Fruit fly (Drosophila melanogaster) whole organism, prepupa: ENCODE measurements around the gene CG11596.
A peak's percentile ranks its signal among the peaks of the same experiment; 100 is the strongest.

Experiments
- Blimp-1 ChIP-seq: fragments of 200-800 bp; sonication (Bioruptor generic); optimal IDR thresholded peaks from 3 replicates; lab custom pipeline; 2017; ENCODE audit warnings: missing biosample characterization, missing genetic modification characterization, mild to moderate bottlenecking, moderate library complexity, missing genetic modification reagents
- CG10669 ChIP-seq: fragments of 200-800 bp; sonication (Bioruptor generic); optimal IDR thresholded peaks from 3 replicates; lab custom pipeline; 2018; ENCODE audit warnings: missing biosample characterization, mild to moderate bottlenecking, missing genetic modification characterization, moderate library complexity
- CG11902 ChIP-seq: fragments of 200-800 bp; sonication (Bioruptor generic); optimal IDR thresholded peaks from 3 replicates; lab custom pipeline; 2016; ENCODE audit warnings: missing biosample characterization, missing genetic modification characterization
- CG1621 ChIP-seq: fragments of 200-800 bp; sonication (Bioruptor generic); optimal IDR thresholded peaks from 3 replicates; lab custom pipeline; 2018; ENCODE audit warnings: missing biosample characterization, mild to moderate bottlenecking, missing genetic modification characterization
- CG16779 ChIP-seq: fragments of 200-800 bp; sonication (Bioruptor generic); optimal IDR thresholded peaks from 3 replicates; lab custom pipeline; 2017; ENCODE audit warnings: missing biosample characterization, mild to moderate bottlenecking, missing genetic modification characterization
- CG3032 ChIP-seq: fragments of 200-800 bp; optimal IDR thresholded peaks from 2 replicates; lab custom pipeline; 2019; ENCODE audit warnings: missing biosample characterization, mild to moderate bottlenecking, missing genetic modification characterization, moderate library complexity
- CG31627 ChIP-seq: fragments of 200-800 bp; sonication (Bioruptor generic); optimal IDR thresholded peaks from 3 replicates; lab custom pipeline; 2016; ENCODE audit warnings: missing biosample characterization, missing genetic modification characterization
- CG32006 ChIP-seq: fragments of 200-800 bp; sonication (Bioruptor generic); optimal IDR thresholded peaks from 3 replicates; lab custom pipeline; 2017; ENCODE audit warnings: missing biosample characterization, mild to moderate bottlenecking, missing genetic modification characterization
- CG34406 ChIP-seq: fragments of 200-800 bp; sonication (Bioruptor generic); optimal IDR thresholded peaks from 3 replicates; lab custom pipeline; 2016; ENCODE audit warnings: missing biosample characterization, missing genetic modification characterization
- CG3919 ChIP-seq: fragments of 200-800 bp; sonication (Bioruptor generic); optimal IDR thresholded peaks from 3 replicates; lab custom pipeline; 2016; ENCODE audit warnings: missing biosample characterization, missing genetic modification characterization
- CG4318 ChIP-seq: fragments of 200-800 bp; sonication (Bioruptor generic); optimal IDR thresholded peaks from 3 replicates; lab custom pipeline; 2017; ENCODE audit warnings: missing biosample characterization, mild to moderate bottlenecking, missing genetic modification characterization
- CG6163 ChIP-seq: fragments of 200-800 bp; sonication (Bioruptor generic); IDR thresholded peaks from 3 replicates; pipeline ENCODE4 v1.3.6; 2022; ENCODE audit warnings: missing biosample characterization, missing genetic modification characterization
- CG6276 ChIP-seq: fragments of 200-800 bp; sonication (Bioruptor generic); optimal IDR thresholded peaks from 2 replicates; lab custom pipeline; 2017; ENCODE audit warnings: missing biosample characterization, mild to moderate bottlenecking, missing genetic modification characterization
- CG6792 ChIP-seq: fragments of 200-800 bp; sonication (Bioruptor generic); optimal IDR thresholded peaks from 3 replicates; lab custom pipeline; 2016; ENCODE audit warnings: missing biosample characterization, missing genetic modification characterization
- CG6808 ChIP-seq: fragments of 200-800 bp; sonication (Bioruptor generic); optimal IDR thresholded peaks from 3 replicates; lab custom pipeline; 2017; ENCODE audit warnings: missing biosample characterization, missing genetic modification characterization, mild to moderate bottlenecking, moderate library complexity, missing genetic modification reagents
- CG6854 ChIP-seq: fragments of 200-800 bp; sonication (Bioruptor generic); optimal IDR thresholded peaks from 2 replicates; lab custom pipeline; 2017; ENCODE audit warnings: missing biosample characterization, mild to moderate bottlenecking, missing genetic modification characterization
- CG7368 ChIP-seq: fragments of 200-800 bp; sonication (Bioruptor generic); optimal IDR thresholded peaks from 3 replicates; lab custom pipeline; 2016; ENCODE audit warnings: missing biosample characterization, missing genetic modification characterization
- CG8119 ChIP-seq: fragments of 200-800 bp; sonication (Bioruptor generic); IDR thresholded peaks from 3 replicates; pipeline ENCODE4 v1.3.6; 2022; ENCODE audit warnings: missing biosample characterization, missing genetic modification characterization
- CG8319 ChIP-seq: fragments of 200-800 bp; sonication (Bioruptor generic); optimal IDR thresholded peaks from 3 replicates; lab custom pipeline; 2016; ENCODE audit warnings: missing biosample characterization, missing genetic modification characterization
- CG8632 ChIP-seq: fragments of 200-800 bp; sonication (Bioruptor generic); optimal IDR thresholded peaks from 3 replicates; lab custom pipeline; 2016; ENCODE audit warnings: missing biosample characterization, missing genetic modification characterization
- Ets21C ChIP-seq: fragments of 200-800 bp; sonication (Bioruptor generic); optimal IDR thresholded peaks from 3 replicates; lab custom pipeline; 2016; ENCODE audit warnings: missing biosample characterization, missing genetic modification characterization
- Ets96B ChIP-seq: fragments of 200-800 bp; optimal IDR thresholded peaks from 2 replicates; lab custom pipeline; 2019; ENCODE audit warnings: missing biosample characterization, mild to moderate bottlenecking, missing genetic modification characterization, moderate library complexity
- Gug ChIP-seq: fragments of 200-800 bp; sonication (Bioruptor generic); IDR thresholded peaks from 2 replicates; pipeline ENCODE4 v1.3.6; 2022; ENCODE audit warnings: missing biosample characterization, missing genetic modification characterization
- Hr38 ChIP-seq: sonication (Bioruptor generic); optimal IDR thresholded peaks from 2 replicates; lab custom pipeline; 2016; ENCODE audit warnings: missing biosample characterization, missing genetic modification characterization
- Hr39 ChIP-seq: fragments of 200-800 bp; sonication (Bioruptor generic); optimal IDR thresholded peaks from 2 replicates; lab custom pipeline; 2016; ENCODE audit warnings: missing biosample characterization, missing genetic modification characterization
- Lpt ChIP-seq: fragments of 200-800 bp; sonication (Bioruptor generic); optimal IDR thresholded peaks from 3 replicates; lab custom pipeline; 2016; ENCODE audit warnings: missing biosample characterization, missing genetic modification characterization
- Met ChIP-seq: fragments of 200-800 bp; sonication (Bioruptor generic); optimal IDR thresholded peaks from 3 replicates; lab custom pipeline; 2016; ENCODE audit warnings: missing biosample characterization, missing genetic modification characterization
- OdsH ChIP-seq: fragments of 200-800 bp; sonication (Bioruptor generic); optimal IDR thresholded peaks from 3 replicates; lab custom pipeline; 2016; ENCODE audit warnings: missing biosample characterization, missing genetic modification characterization
- Smox ChIP-seq: fragments of 200-800 bp; sonication (Bioruptor generic); optimal IDR thresholded peaks from 3 replicates; lab custom pipeline; 2016; ENCODE audit warnings: missing biosample characterization, missing genetic modification characterization
- Sox15 ChIP-seq: fragments of 200-800 bp; sonication (Bioruptor generic); optimal IDR thresholded peaks from 3 replicates; lab custom pipeline; 2016; ENCODE audit warnings: missing biosample characterization, missing genetic modification characterization
- achi ChIP-seq: fragments of 200-800 bp; sonication (Bioruptor generic); optimal IDR thresholded peaks from 3 replicates; lab custom pipeline; 2016; ENCODE audit warnings: missing biosample characterization, missing genetic modification characterization
- acj6 ChIP-seq: fragments of 200-800 bp; sonication (Bioruptor generic); optimal IDR thresholded peaks from 3 replicates; lab custom pipeline; 2016; ENCODE audit warnings: missing biosample characterization, missing genetic modification characterization
- cyc ChIP-seq: fragments of 200-800 bp; sonication (Bioruptor generic); optimal IDR thresholded peaks from 3 replicates; lab custom pipeline; 2016; ENCODE audit warnings: missing biosample characterization, missing genetic modification characterization
- dsx ChIP-seq: fragments of 200-800 bp; optimal IDR thresholded peaks from 3 replicates; lab custom pipeline; 2019; ENCODE audit warnings: missing biosample characterization, mild to moderate bottlenecking, missing genetic modification characterization, moderate library complexity; ENCODE audit not compliant: poor library complexity, severe bottlenecking
- esn ChIP-seq: fragments of 200-800 bp; sonication (Bioruptor generic); optimal IDR thresholded peaks from 2 replicates; lab custom pipeline; 2016; ENCODE audit warnings: missing biosample characterization, mild to moderate bottlenecking, missing genetic modification characterization, moderate library complexity
- fd59A ChIP-seq: fragments of 200-800 bp; sonication (Bioruptor generic); optimal IDR thresholded peaks from 2 replicates; lab custom pipeline; 2017; ENCODE audit warnings: missing biosample characterization, mild to moderate bottlenecking, missing genetic modification characterization, missing genetic modification reagents
- fd85E ChIP-seq: fragments of 200-800 bp; sonication (Bioruptor generic); optimal IDR thresholded peaks from 3 replicates; lab custom pipeline; 2016; ENCODE audit warnings: missing biosample characterization, missing genetic modification characterization
- fkh ChIP-seq: fragments of 200-800 bp; sonication (Bioruptor generic); optimal IDR thresholded peaks from 3 replicates; lab custom pipeline; 2017; ENCODE audit warnings: missing biosample characterization, mild to moderate bottlenecking, missing genetic modification characterization, moderate library complexity
- net ChIP-seq: fragments of 200-800 bp; sonication (Bioruptor generic); optimal IDR thresholded peaks from 3 replicates; lab custom pipeline; 2016; ENCODE audit warnings: missing biosample characterization, missing genetic modification characterization
- salr ChIP-seq, 2 experiments: fragments of 200-800 bp; sonication (Bioruptor generic); optimal IDR thresholded peaks; 3 replicates each; lab custom pipeline; 2016 to 2018; ENCODE audit warnings: missing biosample characterization in 2 of 2, missing genetic modification characterization in 2 of 2, mild to moderate bottlenecking in 1 of 2
- spab ChIP-seq: fragments of 200-800 bp; sonication (Bioruptor generic); optimal IDR thresholded peaks from 2 replicates; lab custom pipeline; 2017; ENCODE audit warnings: missing biosample characterization, mild to moderate bottlenecking, missing genetic modification characterization, missing genetic modification reagents
- ss ChIP-seq, 2 experiments: fragments of 200-800 bp; sonication (Bioruptor generic); optimal IDR thresholded peaks; 2 replicates in 1 of 2; 3 replicates in 1 of 2; lab custom pipeline; 2017 to 2018; ENCODE audit warnings: mild to moderate bottlenecking in 2 of 2, missing biosample characterization in 2 of 2, missing genetic modification characterization in 2 of 2, moderate library complexity in 1 of 2
- svp ChIP-seq: fragments of 200-800 bp; sonication (Bioruptor generic); peaks from one replicate; lab custom pipeline; 2016; ENCODE audit warnings: missing biosample characterization, missing genetic modification characterization
- topi ChIP-seq: fragments of 200-800 bp; sonication (Bioruptor generic); optimal IDR thresholded peaks from 3 replicates; lab custom pipeline; 2016; ENCODE audit warnings: missing biosample characterization, missing genetic modification characterization

CG11596 gene

dm6 chrX:1943337-1944244 lies 16.1 kb downstream of the CG11596 start (continued):
- TF ChIP-seq achi (GFP tag; lab: Kevin White, UChicago) (peak; percentile 55), spab (GFP tag; lab: Kevin White, UChicago) (peak; percentile 34), CG6792 (GFP tag; lab: Kevin White, UChicago) (peak; percentile 64), CG11902 (GFP tag; lab: Kevin White, UChicago) (peak; percentile 46), CG6163 (GFP tag; lab: Robert Waterston, UW) (peak; percentile 41; the same call in 1 of the 3 replicates), Ets96B (peak; percentile 43), dsx (GFP tag; lab: Kevin White, UChicago) (peak; percentile 22), esn (GFP tag; lab: Kevin White, UChicago) (peak; percentile 79), Ets21C (peak; percentile 74), salr (GFP tag; optimal IDR thresholded peaks at IDR 0.05; lab: Kevin White, UChicago) (peak in 1 of 2 experiments; percentile 30), Met (peak; percentile 83), CG10669 (GFP tag; lab: Kevin White, UChicago) (peak; percentile 67), CG8632 (GFP tag; lab: Kevin White, UChicago) (peak; percentile 61), CG32006 (GFP tag; lab: Kevin White, UChicago) (peak; percentile 69)

dm6 chrX:1944245-1945114 lies 17.0 kb downstream of the CG11596 start:
- TF ChIP-seq CG10669 (GFP tag; lab: Kevin White, UChicago) (no peak), CG3919 (peak; percentile 23), Sox15 (GFP tag; lab: Kevin White, UChicago) (peak; percentile 62), CG8632 (GFP tag; lab: Kevin White, UChicago) (peak; percentile 4), net (GFP tag; lab: Kevin White, UChicago) (no peak), CG32006 (GFP tag; lab: Kevin White, UChicago) (no peak), Ets21C (peak; percentile 80), CG6808 (no peak), Hr39 (GFP tag; lab: Kevin White, UChicago) (peak; percentile 90), dsx (GFP tag; lab: Kevin White, UChicago) (no peak), svp (GFP tag; lab: Kevin White, UChicago) (peak; percentile 89), CG11902 (GFP tag; lab: Kevin White, UChicago) (peak; percentile 61), CG4318 (GFP tag; lab: Kevin White, UChicago) (no peak), acj6 (GFP tag; lab: Kevin White, UChicago) (peak; percentile 37), Gug (GFP tag; lab: Robert Waterston, UW) (no peak; the same call in 1 of the 2 replicates), Blimp-1 (GFP tag; lab: Kevin White, UChicago) (peak; percentile 47), Smox (GFP tag; lab: Kevin White, UChicago) (peak; percentile 80), Lpt (GFP tag; lab: Kevin White, UChicago) (no peak), ss (GFP tag; optimal IDR thresholded peaks at IDR 0.05; lab: Kevin White, UChicago) (no peak), topi (GFP tag; lab: Kevin White, UChicago) (peak; percentile 87), fkh (GFP tag; lab: Kevin White, UChicago) (no peak), CG16779 (tag; lab: Kevin White, UChicago) (no peak), CG31627 (GFP tag; lab: Kevin White, UChicago) (peak; percentile 90), fd59A (GFP tag; lab: Kevin White, UChicago) (no peak), cyc (peak; percentile 86), OdsH (GFP tag; lab: Kevin White, UChicago) (peak; percentile 28), spab (GFP tag; lab: Kevin White, UChicago) (no peak), CG6792 (GFP tag; lab: Kevin White, UChicago) (peak; percentile 54), fd85E (peak; percentile 10), CG8319 (peak; percentile 38), CG3032 (tag; lab: Kevin White, UChicago) (no peak), Hr38 (GFP tag; lab: Kevin White, UChicago) (no peak), CG34406 (peak; percentile 58), CG6854 (GFP tag; lab: Kevin White, UChicago) (peak; percentile 76), CG1621 (tag; lab: Kevin White, UChicago) (no peak), CG7368 (GFP tag; lab: Kevin White, UChicago) (peak; percentile 52), CG6276 (GFP tag; lab: Kevin White, UChicago) (no peak), CG8119 (GFP tag; lab: Robert Waterston, UW) (peak; percentile 20; the same call in 1 of the 3 replicates)
